Fruit fly (Drosophila melanogaster): ENCODE data around the gene Clp.
A peak's percentile ranks its signal among the peaks of the same experiment; 100 is the strongest.

Gene Clp

DNA sequence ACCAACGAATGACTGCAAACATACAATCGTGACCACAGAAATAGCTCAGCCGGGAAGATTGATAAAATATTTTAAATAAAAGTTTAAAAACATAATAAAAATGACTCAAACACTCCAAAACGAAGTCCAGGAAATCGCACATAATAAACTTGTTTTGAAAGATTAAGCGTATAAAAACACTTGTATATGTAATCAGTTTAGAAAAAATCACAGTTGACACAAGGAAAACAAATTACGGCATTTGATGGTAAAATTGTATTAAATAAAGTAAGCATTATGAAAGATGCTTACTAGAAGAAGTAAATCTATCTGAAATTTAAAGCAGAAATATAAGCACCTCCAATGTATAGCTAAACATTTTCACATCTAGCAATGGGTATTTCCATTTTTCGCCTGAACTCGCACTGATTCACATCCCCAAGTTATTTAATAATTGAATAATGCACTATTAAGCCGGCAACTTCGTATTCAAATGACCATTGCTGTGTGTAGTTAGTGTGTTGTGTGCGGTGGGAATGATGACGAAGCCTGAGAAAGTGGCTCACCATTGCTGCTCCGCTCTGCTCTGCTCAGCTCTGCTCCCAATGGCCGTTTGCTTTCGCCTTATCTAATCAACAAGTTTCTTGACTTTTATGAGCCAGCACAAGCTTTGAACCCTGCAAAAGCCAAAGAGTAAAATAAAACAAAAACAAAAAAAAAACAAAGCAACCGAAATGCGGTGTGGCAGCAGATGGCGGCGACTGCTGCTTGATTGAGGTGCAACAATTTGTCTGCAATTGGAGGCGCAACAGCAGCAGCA lies 27.6 kb downstream of the Clp start (continued):
- TF ChIP-seq Eip78C (GFP tag) (peak; percentile 88), esn (GFP tag; optimal IDR thresholded peaks at IDR 0.05) (peak; percentile 63), Ets96B (tag; optimal IDR thresholded peaks at IDR 0.05) (peak; percentile 47), CG6276 (GFP tag; optimal IDR thresholded peaks at IDR 0.05) (peak; percentile 71), Sox15 (GFP tag; optimal IDR thresholded peaks at IDR 0.05) (peak; percentile 37), Hr39 (GFP tag; optimal IDR thresholded peaks at IDR 0.05) (peak; percentile 59), Met (GFP tag; optimal IDR thresholded peaks at IDR 0.05) (peak; percentile 36), dsx (GFP tag; optimal IDR thresholded peaks at IDR 0.05; ENCODE audit: poor library complexity, severe bottlenecking) (no peak), vri (GFP tag; optimal IDR thresholded peaks at IDR 0.05) (no peak), CG9139 (GFP tag; optimal IDR thresholded peaks at IDR 0.05) (no peak), Blimp-1 (GFP tag; optimal IDR thresholded peaks at IDR 0.05) (no peak), spab (GFP tag; optimal IDR thresholded peaks at IDR 0.05) (peak; percentile 24), CG11902 (GFP tag; optimal IDR thresholded peaks at IDR 0.05) (no peak), Hr38 (GFP tag; optimal IDR thresholded peaks at IDR 0.05) (no peak), CG15336 (GFP tag; IDR thresholded peaks at IDR 0.05) (peak; percentile 67), CG3919 (GFP tag; optimal IDR thresholded peaks at IDR 0.05) (peak; percentile 55), CG10669 (GFP tag; optimal IDR thresholded peaks at IDR 0.05) (peak; percentile 10), Ets21C (GFP tag; optimal IDR thresholded peaks at IDR 0.05) (peak; percentile 18), CG32006 (GFP tag; optimal IDR thresholded peaks at IDR 0.05) (peak; percentile 87), Lpt (GFP tag; optimal IDR thresholded peaks at IDR 0.05) (peak; percentile 26), CG4318 (GFP tag; optimal IDR thresholded peaks at IDR 0.05) (peak; percentile 69), Smox (GFP tag; optimal IDR thresholded peaks at IDR 0.05) (peak; percentile 44), acj6 (GFP tag; optimal IDR thresholded peaks at IDR 0.05) (peak; percentile 69), dac (GFP tag; optimal IDR thresholded peaks at IDR 0.05) (no peak), achi (GFP tag; optimal IDR thresholded peaks at IDR 0.05) (peak; percentile 67), CG16779 (tag; optimal IDR thresholded peaks at IDR 0.05) (no peak)

DNA sequence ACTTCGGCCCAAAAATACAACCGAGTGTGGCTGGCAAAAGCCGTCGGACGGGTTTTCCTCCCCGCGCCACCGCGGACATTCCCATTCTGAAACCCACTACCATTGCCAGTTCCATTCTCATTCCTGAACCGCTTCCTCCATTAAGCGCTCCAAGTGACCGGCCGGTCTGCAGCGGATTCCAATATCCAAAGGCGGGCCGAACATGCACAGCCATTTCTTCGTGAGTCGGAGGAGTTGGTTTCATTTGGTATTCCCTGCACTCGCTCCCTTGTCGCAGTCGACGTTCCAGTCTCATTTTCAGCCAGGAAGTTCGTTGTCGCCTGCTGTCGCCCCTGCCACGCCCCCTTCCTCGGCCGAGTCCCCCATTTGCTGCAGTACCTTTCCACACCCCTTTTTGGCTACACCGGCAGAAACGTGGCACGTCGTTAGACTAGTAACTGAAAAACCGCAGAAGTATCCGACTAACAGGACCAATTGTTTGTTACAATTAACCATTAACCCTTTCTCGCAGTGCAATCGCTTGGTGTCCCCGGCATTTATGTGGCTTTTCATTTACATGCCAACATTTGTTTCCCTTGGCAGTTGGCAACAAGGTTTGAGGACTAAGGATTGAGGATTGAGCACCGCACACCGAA lies 28.3 kb downstream of the Clp start:
- TF ChIP-seq CG7368 (GFP tag; optimal IDR thresholded peaks at IDR 0.05): peak; percentile 80
- peak; percentile 16 for TF ChIP-seq CG9139 (GFP tag; optimal IDR thresholded peaks at IDR 0.05)
- TF ChIP-seq svp (GFP tag): peak; percentile 90
- TF ChIP-seq Hr39 (GFP tag; optimal IDR thresholded peaks at IDR 0.05): peak; percentile 86
- peak; percentile 78 for TF ChIP-seq Ets21C (GFP tag; optimal IDR thresholded peaks at IDR 0.05)
- TF ChIP-seq Met (GFP tag; optimal IDR thresholded peaks at IDR 0.05): peak; percentile 90
- TF ChIP-seq CG31627 (GFP tag; optimal IDR thresholded peaks at IDR 0.05): peak; percentile 87
- TF ChIP-seq fd85E (GFP tag; optimal IDR thresholded peaks at IDR 0.05): peak; percentile 62
- peak; percentile 86 for TF ChIP-seq Eip75B (GFP tag; optimal IDR thresholded peaks at IDR 0.05)
- TF ChIP-seq ss (GFP tag; optimal IDR thresholded peaks at IDR 0.05): peak; percentile 78 to 80
- TF ChIP-seq Smox (GFP tag; optimal IDR thresholded peaks at IDR 0.05): peak; percentile 82
- peak; percentile 92 for TF ChIP-seq esn (GFP tag; optimal IDR thresholded peaks at IDR 0.05)
- no peak for TF ChIP-seq CG4318 (GFP tag; optimal IDR thresholded peaks at IDR 0.05)
- peak; percentile 68 for TF ChIP-seq Ets96B (tag; optimal IDR thresholded peaks at IDR 0.05)
- TF ChIP-seq Sox102F (GFP tag; optimal IDR thresholded peaks at IDR 0.05): peak; percentile 91
- TF ChIP-seq fkh (GFP tag; optimal IDR thresholded peaks at IDR 0.05): no peak
- TF ChIP-seq CG3032 (tag; optimal IDR thresholded peaks at IDR 0.05): peak; percentile 69
- TF ChIP-seq CG10631 (GFP tag; optimal IDR thresholded peaks at IDR 0.05): peak; percentile 81
- TF ChIP-seq Eip93F (GFP tag; optimal IDR thresholded peaks at IDR 0.05): peak; percentile 83
- peak; percentile 66 for TF ChIP-seq CG1621 (tag; optimal IDR thresholded peaks at IDR 0.05)
- peak; percentile 91 for TF ChIP-seq Eip78C (GFP tag)
- TF ChIP-seq CG15336 (GFP tag; IDR thresholded peaks at IDR 0.05): 0 out of 2 replicates have a peak, but pooled peaks have one; percentile 43
- peak; percentile 78 for TF ChIP-seq acj6 (GFP tag; optimal IDR thresholded peaks at IDR 0.05)
- TF ChIP-seq CG11902 (GFP tag; optimal IDR thresholded peaks at IDR 0.05): peak; percentile 61
- peak; percentile 86 for TF ChIP-seq topi (GFP tag; optimal IDR thresholded peaks at IDR 0.05)
- no peak for TF ChIP-seq Hr38 (GFP tag; optimal IDR thresholded peaks at IDR 0.05)
- peak; percentile 87 for TF ChIP-seq CG3919 (GFP tag; optimal IDR thresholded peaks at IDR 0.05)
- peak; percentile 79 for TF ChIP-seq pdm3 (GFP tag; optimal IDR thresholded peaks at IDR 0.05)
- peak; percentile 40 for TF ChIP-seq dac (GFP tag; optimal IDR thresholded peaks at IDR 0.05)
- peak; percentile 47 for TF ChIP-seq CG11762 (GFP tag; optimal IDR thresholded peaks at IDR 0.05; ENCODE audit: insufficient read depth)
- TF ChIP-seq CG6163 (GFP tag; IDR thresholded peaks at IDR 0.05): peak; percentile 87
- peak; percentile 79 for TF ChIP-seq CG8632 (GFP tag; optimal IDR thresholded peaks at IDR 0.05)
- peak; percentile 53 for TF ChIP-seq Sox15 (GFP tag; optimal IDR thresholded peaks at IDR 0.05)
- TF ChIP-seq spab (GFP tag; optimal IDR thresholded peaks at IDR 0.05): peak; percentile 67
- peak; percentile 72 for TF ChIP-seq CG6808 (GFP tag; optimal IDR thresholded peaks at IDR 0.05)
- peak; percentile 54 for TF ChIP-seq CG32006 (GFP tag; optimal IDR thresholded peaks at IDR 0.05)

All from whole organism, prepupa.